Fruit fly (Drosophila melanogaster) whole organism, embryonic: ENCODE measurements around the gene CG6567.

ENCODE experiments used
- ATbp ChIP-seq: fragments of 200-800 bp; sonication (Bioruptor generic); optimal IDR thresholded peaks from 2 replicates; lab custom pipeline; 2017; ENCODE audit warnings: missing biosample characterization, mild to moderate bottlenecking, missing genetic modification characterization, missing genetic modification reagents
- BtbVII ChIP-seq: fragments of 200-800 bp; sonication (Bioruptor generic); optimal IDR thresholded peaks from 3 replicates; lab custom pipeline; 2017; ENCODE audit warnings: missing biosample characterization, mild to moderate bottlenecking, missing genetic modification characterization
- CG10321 ChIP-seq: fragments of 200-800 bp; sonication (Bioruptor generic); IDR thresholded peaks from 2 replicates; pipeline ENCODE4 v1.3.6; 2022; ENCODE audit warnings: missing biosample characterization, missing genetic modification characterization
- CG10431 ChIP-seq: fragments of 200-800 bp; sonication (Bioruptor generic); optimal IDR thresholded peaks from 3 replicates; lab custom pipeline; 2018; ENCODE audit warnings: missing biosample characterization, mild to moderate bottlenecking, missing genetic modification characterization
- CG10959 ChIP-seq: fragments of 200-800 bp; sonication (Bioruptor generic); IDR thresholded peaks from 2 replicates; pipeline ENCODE4 v1.3.6; 2022; ENCODE audit warnings: missing biosample characterization, missing genetic modification characterization
- CG11723 ChIP-seq: fragments of 200-800 bp; sonication (Bioruptor generic); optimal IDR thresholded peaks from 2 replicates; lab custom pipeline; 2017; ENCODE audit warnings: missing biosample characterization, mild to moderate bottlenecking, missing genetic modification characterization
- CG12391 ChIP-seq: fragments of 200-800 bp; sonication (Bioruptor generic); optimal IDR thresholded peaks from 3 replicates; lab custom pipeline; 2018; ENCODE audit warnings: missing biosample characterization, mild to moderate bottlenecking, missing genetic modification characterization, moderate library complexity
- CG13287 ChIP-seq: fragments of 200-800 bp; sonication (Bioruptor generic); IDR thresholded peaks from 2 replicates; pipeline ENCODE4 v1.3.6; 2022; ENCODE audit warnings: missing biosample characterization, missing genetic modification characterization; ENCODE audit not compliant: partially characterized antibody
- CG13296 ChIP-seq: fragments of 200-800 bp; sonication (Bioruptor generic); optimal IDR thresholded peaks from 3 replicates; lab custom pipeline; 2018; ENCODE audit warnings: missing biosample characterization, mild to moderate bottlenecking, missing genetic modification characterization
- CG13424 ChIP-seq: fragments of 200-800 bp; sonication (Bioruptor generic); optimal IDR thresholded peaks from 2 replicates; lab custom pipeline; 2019; ENCODE audit warnings: missing biosample characterization, mild to moderate bottlenecking, missing genetic modification characterization, moderate library complexity
- CG18764 ChIP-seq: fragments of 200-800 bp; sonication (Bioruptor generic); optimal IDR thresholded peaks from 3 replicates; lab custom pipeline; 2016; ENCODE audit warnings: missing biosample characterization, missing genetic modification characterization
- CG2199 ChIP-seq: fragments of 200-800 bp; sonication (Bioruptor generic); IDR thresholded peaks from 3 replicates; pipeline ENCODE4 v1.3.6; 2022; ENCODE audit warnings: missing biosample characterization, missing genetic modification characterization
- CG32772 ChIP-seq: fragments of 200-800 bp; sonication (Bioruptor generic); IDR thresholded peaks from 2 replicates; pipeline ENCODE4 v1.3.6; 2022; ENCODE audit warnings: missing biosample characterization, missing genetic modification characterization
- CG33213 ChIP-seq: fragments of 200-800 bp; sonication (Bioruptor generic); optimal IDR thresholded peaks from 3 replicates; lab custom pipeline; 2016; ENCODE audit warnings: missing biosample characterization, missing genetic modification characterization
- CG4328 ChIP-seq: fragments of 200-800 bp; sonication (Bioruptor generic); optimal IDR thresholded peaks from 3 replicates; lab custom pipeline; 2017; ENCODE audit warnings: missing biosample characterization, missing genetic modification reagents, missing genetic modification characterization
- CG4617 ChIP-seq: fragments of 200-800 bp; sonication (Bioruptor generic); optimal IDR thresholded peaks from 3 replicates; lab custom pipeline; 2016; ENCODE audit warnings: missing biosample characterization, missing genetic modification characterization, borderline replicate concordance
- CG4707 ChIP-seq: fragments of 200-800 bp; sonication (Bioruptor generic); optimal IDR thresholded peaks from 2 replicates; lab custom pipeline; 2018; ENCODE audit warnings: missing biosample characterization, mild to moderate bottlenecking, missing genetic modification characterization, moderate library complexity
- CG4854 ChIP-seq: fragments of 200-800 bp; sonication (Bioruptor generic); optimal IDR thresholded peaks from 2 replicates; lab custom pipeline; 2016; ENCODE audit warnings: missing biosample characterization, missing genetic modification characterization, inconsistent platforms
- CG6683 ChIP-seq: fragments of 200-800 bp; sonication (Bioruptor generic); optimal IDR thresholded peaks from 2 replicates; lab custom pipeline; 2017; ENCODE audit warnings: missing biosample characterization, mild to moderate bottlenecking, missing genetic modification characterization, missing genetic modification reagents
- CG6813 ChIP-seq: fragments of 200-800 bp; sonication (Bioruptor generic); optimal IDR thresholded peaks from 2 replicates; lab custom pipeline; 2017; ENCODE audit warnings: missing biosample characterization, missing genetic modification characterization, mild to moderate bottlenecking, moderate library complexity, missing genetic modification reagents
- CG8290 ChIP-seq, 3 experiments: fragments of 200-800 bp; sonication (Bioruptor generic); optimal IDR thresholded peaks; 2 replicates each; lab custom pipeline; 2016 to 2019; ENCODE audit warnings: missing biosample characterization in 3 of 3, missing genetic modification characterization in 3 of 3, mild to moderate bottlenecking in 2 of 3, moderate library complexity in 1 of 3
- CG9797 ChIP-seq: fragments of 200-800 bp; sonication (Bioruptor generic); optimal IDR thresholded peaks from 3 replicates; lab custom pipeline; 2018; ENCODE audit warnings: missing biosample characterization, mild to moderate bottlenecking, missing genetic modification characterization
- D19A ChIP-seq: fragments of 200-800 bp; optimal IDR thresholded peaks from 3 replicates; lab custom pipeline; 2019; ENCODE audit warnings: missing biosample characterization, mild to moderate bottlenecking, missing genetic modification characterization, moderate library complexity
- Ets97D ChIP-seq: fragments of 200-800 bp; sonication (Bioruptor generic); optimal IDR thresholded peaks from 3 replicates; lab custom pipeline; 2016; ENCODE audit warnings: missing biosample characterization, missing genetic modification characterization
- HLH3B ChIP-seq: fragments of 200-800 bp; sonication (Bioruptor generic); IDR thresholded peaks from 2 replicates; pipeline ENCODE4 v1.3.6; 2022; ENCODE audit warnings: missing biosample characterization, missing genetic modification characterization
- Lhr ChIP-seq: fragments of 200-800 bp; sonication (Bioruptor generic); optimal IDR thresholded peaks from 3 replicates; lab custom pipeline; 2017; ENCODE audit warnings: mild to moderate bottlenecking, missing biosample characterization, missing genetic modification reagents, missing genetic modification characterization
- MESR4 ChIP-seq: fragments of 200-800 bp; sonication (Bioruptor generic); optimal IDR thresholded peaks from 2 replicates; lab custom pipeline; 2018; ENCODE audit warnings: missing biosample characterization, mild to moderate bottlenecking, missing genetic modification characterization, moderate library complexity
- Mes4 ChIP-seq: fragments of 200-800 bp; sonication (Bioruptor generic); optimal IDR thresholded peaks from 2 replicates; lab custom pipeline; 2016; ENCODE audit warnings: missing biosample characterization, missing genetic modification characterization
- Nf-YB ChIP-seq: fragments of 200-800 bp; sonication (Bioruptor generic); optimal IDR thresholded peaks from 3 replicates; lab custom pipeline; 2019; ENCODE audit warnings: missing biosample characterization, mild to moderate bottlenecking, missing genetic modification characterization, moderate library complexity
- Opbp ChIP-seq: fragments of 200-800 bp; sonication (Bioruptor generic); IDR thresholded peaks from 3 replicates; pipeline ENCODE4 v1.3.6; 2022; ENCODE audit warnings: missing biosample characterization, missing genetic modification characterization; ENCODE audit not compliant: partially characterized antibody
- Ravus ChIP-seq: fragments of 200-800 bp; sonication (Bioruptor generic); IDR thresholded peaks from 2 replicates; pipeline ENCODE4 v1.3.6; 2022; ENCODE audit warnings: missing biosample characterization, missing genetic modification characterization
- Side ChIP-seq: fragments of 200-800 bp; sonication (Bioruptor generic); optimal IDR thresholded peaks from 2 replicates; lab custom pipeline; 2016; ENCODE audit warnings: missing biosample characterization, missing genetic modification characterization
- ac ChIP-seq: fragments of 200-800 bp; sonication (Bioruptor generic); optimal IDR thresholded peaks from 3 replicates; lab custom pipeline; 2017; ENCODE audit warnings: missing biosample characterization, mild to moderate bottlenecking, missing genetic modification characterization
- chn ChIP-seq: fragments of 200-800 bp; sonication (Bioruptor generic); optimal IDR thresholded peaks from 2 replicates; lab custom pipeline; 2016; ENCODE audit warnings: missing biosample characterization, missing genetic modification characterization
- danr ChIP-seq: fragments of 200-800 bp; sonication (Bioruptor generic); IDR thresholded peaks from 2 replicates; pipeline ENCODE4 v1.3.6; 2022; ENCODE audit warnings: missing biosample characterization, missing genetic modification characterization
- dysf ChIP-seq: fragments of 200-800 bp; sonication (Bioruptor generic); IDR thresholded peaks from 3 replicates; pipeline ENCODE4 v1.3.6; 2022; ENCODE audit warnings: missing biosample characterization, missing genetic modification characterization
- hth ChIP-seq: fragments of >200 bp; optimal IDR thresholded peaks from 2 replicates; lab custom pipeline; 2017; ENCODE audit warnings: inconsistent platforms
- mirr ChIP-seq: fragments of 200-800 bp; sonication (Bioruptor generic); optimal IDR thresholded peaks from 3 replicates; lab custom pipeline; 2018; ENCODE audit warnings: missing biosample characterization, mild to moderate bottlenecking, missing genetic modification characterization
- onecut ChIP-seq: fragments of 200-800 bp; sonication (Bioruptor generic); IDR thresholded peaks from 2 replicates; pipeline ENCODE4 v1.3.6; 2022; ENCODE audit warnings: missing biosample characterization, missing genetic modification characterization
- pb ChIP-seq: fragments of 200-800 bp; sonication (Bioruptor generic); optimal IDR thresholded peaks from 3 replicates; lab custom pipeline; 2016; ENCODE audit warnings: missing biosample characterization, missing genetic modification characterization
- pho ChIP-seq: fragments of 200-800 bp; sonication (Bioruptor generic); optimal IDR thresholded peaks from 2 replicates; lab custom pipeline; 2016; ENCODE audit warnings: missing biosample characterization, missing genetic modification characterization
- rib ChIP-seq: fragments of 200-800 bp; sonication (Bioruptor generic); IDR thresholded peaks from 2 replicates; pipeline ENCODE4 v1.3.6; 2022; ENCODE audit warnings: missing biosample characterization, missing genetic modification characterization
- seq ChIP-seq: fragments of 200-800 bp; sonication (Bioruptor generic); IDR thresholded peaks from 2 replicates; pipeline ENCODE4 v1.3.6; 2022; ENCODE audit warnings: missing biosample characterization, missing genetic modification characterization
- sim ChIP-seq: fragments of 200-800 bp; sonication (Bioruptor generic); IDR thresholded peaks from 2 replicates; pipeline ENCODE4 v1.3.6; 2022; ENCODE audit warnings: missing biosample characterization, missing genetic modification characterization
- sna ChIP-seq: fragments of 200-800 bp; sonication (Bioruptor generic); IDR thresholded peaks from 2 replicates; pipeline ENCODE4 v1.3.6; 2022; ENCODE audit warnings: missing biosample characterization, missing genetic modification characterization; ENCODE audit not compliant: partially characterized antibody
- stc ChIP-seq: fragments of 200-800 bp; sonication (Bioruptor generic); IDR thresholded peaks from 2 replicates; pipeline ENCODE4 v1.3.6; 2022; ENCODE audit warnings: missing biosample characterization, missing genetic modification characterization
- usp ChIP-seq: fragments of >200 bp; optimal IDR thresholded peaks from 2 replicates; lab custom pipeline; 2017; ENCODE audit warnings: missing biosample characterization, missing genetic modification characterization
- zen ChIP-seq: fragments of 200-800 bp; sonication (Bioruptor generic); optimal IDR thresholded peaks from 3 replicates; lab custom pipeline; 2018; ENCODE audit warnings: missing biosample characterization, mild to moderate bottlenecking, missing genetic modification characterization, moderate library complexity

The CG6567 gene

dm6 chr3R:10886462-10887315 is 32.4 kb upstream of the CG6567 start:
- TF ChIP-seq chn (GFP tag; lab: Kevin White, UChicago) (peak; percentile 77), sim (GFP tag; lab: Robert Waterston, UW) (no peak), seq (GFP tag; lab: Robert Waterston, UW) (peak; percentile 85), Side (GFP tag; lab: Kevin White, UChicago) (peak; percentile 91), Lhr (GFP tag; lab: Kevin White, UChicago) (peak; percentile 63), CG9797 (peak; percentile 27), CG10321 (GFP tag; lab: Robert Waterston, UW) (no peak; the same call in 1 of the 2 replicates), Opbp (GFP tag; lab: Robert Waterston, UW) (no peak), CG18764 (peak; percentile 45), dysf (peak; percentile 93), Ravus (GFP tag; lab: Robert Waterston, UW) (peak; percentile 58), CG6813 (GFP tag; lab: Kevin White, UChicago) (peak; percentile 91), CG8290 (GFP tag; optimal IDR thresholded peaks at IDR 0.05; lab: Kevin White, UChicago) (peak; percentile 42), CG8290 (tag; optimal IDR thresholded peaks at IDR 0.05; lab: Kevin White, UChicago) (peak in 1 of 2 experiments; percentile 80), CG4707 (GFP tag; lab: Kevin White, UChicago) (peak; percentile 45), hth (lab: Kevin White, UChicago) (no peak), CG4854 (GFP tag; lab: Kevin White, UChicago) (peak; percentile 55), CG13296 (peak; percentile 94), CG4328 (peak; percentile 92), ac (GFP tag; lab: Kevin White, UChicago) (peak; percentile 62), Nf-YB (GFP tag; lab: Kevin White, UChicago) (peak; percentile 85), Ets97D (peak; percentile 56), usp (no peak), onecut (GFP tag; lab: Robert Waterston, UW) (peak; percentile 85), HLH3B (GFP tag; lab: Robert Waterston, UW) (peak; percentile 90), CG4617 (GFP tag; lab: Kevin White, UChicago) (peak; percentile 36), CG33213 (GFP tag; lab: Kevin White, UChicago) (peak; percentile 56), zen (tag; lab: Kevin White, UChicago) (peak; percentile 56), CG2199 (GFP tag; lab: Robert Waterston, UW) (peak; percentile 29; the same call in 1 of the 3 replicates), CG12391 (tag; lab: Kevin White, UChicago) (peak; percentile 94), pho (peak; percentile 95), rib (peak; percentile 81), BtbVII (peak; percentile 93), stc (GFP tag; lab: Robert Waterston, UW) (peak; percentile 90), sna (no peak), pb (GFP tag; lab: Kevin White, UChicago) (peak; percentile 67), CG13287 (GFP tag; lab: Robert Waterston, UW) (peak; percentile 57; the same call in 1 of the 2 replicates), CG6683 (GFP tag; lab: Kevin White, UChicago) (peak; percentile 91), CG10959 (0 out of 2 replicates have a peak, but pooled peaks have one; percentile 24), CG13424 (peak; percentile 94), CG11723 (peak; percentile 86), ATbp (GFP tag; lab: Kevin White, UChicago) (peak; percentile 87), danr (GFP tag; lab: Robert Waterston, UW) (peak; percentile 81), mirr (GFP tag; lab: Kevin White, UChicago) (peak; percentile 58), Mes4 (peak; percentile 82), CG10431 (GFP tag; lab: Kevin White, UChicago) (peak; percentile 49), MESR4 (GFP tag; lab: Kevin White, UChicago) (no peak), D19A (tag; lab: Kevin White, UChicago) (peak; percentile 75), CG32772 (GFP tag; lab: Robert Waterston, UW) (peak; percentile 85)
